Worm (Caenorhabditis elegans) whole organism, mixed stage, embryonic: ENCODE data around the gene F49C5.12.

Experiments used
- bed-3 ChIP-seq: fragments of 200-800 bp; sonication (Bioruptor generic); optimal IDR thresholded peaks from 3 replicates; lab custom pipeline; 2018; ENCODE audit warnings: mild to moderate bottlenecking, missing genetic modification characterization, moderate library complexity, missing compliant biosample characterization
- ceh-39 ChIP-seq: fragments of 150-350 bp; optimal IDR thresholded peaks from 2 replicates; lab custom pipeline; 2014; ENCODE audit warnings: missing biosample characterization, missing genetic modification characterization
- ceh-83 ChIP-seq: fragments of 200-800 bp; sonication (Bioruptor generic); optimal IDR thresholded peaks from 2 replicates; lab custom pipeline; 2018; ENCODE audit warnings: mild to moderate bottlenecking, missing genetic modification characterization, missing compliant biosample characterization
- elt-1 ChIP-seq: sonication (generic microtip); optimal IDR thresholded peaks from 2 replicates; lab custom pipeline; 2017; ENCODE audit warnings: missing genetic modification characterization, mild to moderate bottlenecking, missing compliant biosample characterization, antibody characterized with exemption, moderate library complexity, borderline replicate concordance; ENCODE audit not compliant: insufficient read depth
- elt-3 ChIP-seq: fragments of 150-350 bp; optimal IDR thresholded peaks from 2 replicates; lab custom pipeline; 2014; ENCODE audit warnings: missing biosample characterization, missing genetic modification characterization
- ham-2 ChIP-seq: fragments of 200-800 bp; sonication (Bioruptor generic); optimal IDR thresholded peaks from 2 replicates; lab custom pipeline; 2018; ENCODE audit warnings: mild to moderate bottlenecking, missing genetic modification characterization, missing compliant biosample characterization
- hlh-1 ChIP-seq: fragments of 150-350 bp; optimal IDR thresholded peaks from 2 replicates; lab custom pipeline; 2014; ENCODE audit warnings: missing biosample characterization, missing genetic modification reagents, missing genetic modification characterization
- lin-32 ChIP-seq: fragments of 200-800 bp; sonication (Bioruptor generic); optimal IDR thresholded peaks from 2 replicates; lab custom pipeline; 2018; ENCODE audit warnings: mild to moderate bottlenecking, missing genetic modification characterization, missing compliant biosample characterization
- lsy-2 ChIP-seq: fragments of 150-350 bp; optimal IDR thresholded peaks from 2 replicates; lab custom pipeline; 2014; ENCODE audit warnings: missing biosample characterization, missing genetic modification characterization
- mep-1 ChIP-seq: fragments of 150-350 bp; optimal IDR thresholded peaks from 2 replicates; lab custom pipeline; 2017; ENCODE audit warnings: missing biosample characterization, missing genetic modification reagents, missing genetic modification characterization, inconsistent platforms
- nhr-12 ChIP-seq: fragments of 150-350 bp; optimal IDR thresholded peaks from 2 replicates; lab custom pipeline; 2014; ENCODE audit warnings: missing biosample characterization, missing genetic modification characterization
- nhr-2 ChIP-seq: fragments of 150-350 bp; optimal IDR thresholded peaks from 2 replicates; lab custom pipeline; 2014; ENCODE audit warnings: missing biosample characterization, missing genetic modification characterization
- nhr-237 ChIP-seq: fragments of 150-350 bp; optimal IDR thresholded peaks from 2 replicates; lab custom pipeline; 2014; ENCODE audit warnings: missing biosample characterization, missing genetic modification characterization
- nhr-28 ChIP-seq: fragments of 150-350 bp; optimal IDR thresholded peaks from 2 replicates; lab custom pipeline; 2014; ENCODE audit warnings: missing biosample characterization, missing genetic modification characterization
- nhr-76 ChIP-seq: sonication (generic microtip); optimal IDR thresholded peaks from 2 replicates; lab custom pipeline; 2017; ENCODE audit warnings: missing biosample characterization, missing genetic modification characterization
- sem-2 ChIP-seq: fragments of 200-800 bp; sonication (Bioruptor generic); optimal IDR thresholded peaks from 2 replicates; lab custom pipeline; 2018; ENCODE audit warnings: mild to moderate bottlenecking, missing genetic modification characterization, missing compliant biosample characterization
- snpc-4 ChIP-seq: fragments of 150-350 bp; optimal IDR thresholded peaks from 2 replicates; lab custom pipeline; 2014; ENCODE audit warnings: missing biosample characterization, missing genetic modification characterization
- sptf-1 ChIP-seq: sonication (generic microtip); optimal IDR thresholded peaks from 2 replicates; lab custom pipeline; 2017; ENCODE audit warnings: mild to moderate bottlenecking, missing genetic modification characterization, moderate library complexity, missing compliant biosample characterization
- tbx-8 ChIP-seq: fragments of 200-800 bp; sonication (Bioruptor generic); optimal IDR thresholded peaks from 2 replicates; lab custom pipeline; 2018; ENCODE audit warnings: mild to moderate bottlenecking, missing genetic modification characterization, moderate library complexity, missing compliant biosample characterization
- unc-120 ChIP-seq: sonication (generic microtip); optimal IDR thresholded peaks from 2 replicates; lab custom pipeline; 2017; ENCODE audit warnings: missing genetic modification characterization, missing compliant biosample characterization; ENCODE audit not compliant: poor library complexity, severe bottlenecking
- unc-39 ChIP-seq: fragments of 150-350 bp; optimal IDR thresholded peaks from 2 replicates; lab custom pipeline; 2014; ENCODE audit warnings: missing biosample characterization, missing genetic modification characterization
- zip-8 ChIP-seq: fragments of 150-350 bp; optimal IDR thresholded peaks from 2 replicates; lab custom pipeline; 2014; ENCODE audit warnings: missing biosample characterization, missing genetic modification characterization

The F49C5.12 gene

DNA sequence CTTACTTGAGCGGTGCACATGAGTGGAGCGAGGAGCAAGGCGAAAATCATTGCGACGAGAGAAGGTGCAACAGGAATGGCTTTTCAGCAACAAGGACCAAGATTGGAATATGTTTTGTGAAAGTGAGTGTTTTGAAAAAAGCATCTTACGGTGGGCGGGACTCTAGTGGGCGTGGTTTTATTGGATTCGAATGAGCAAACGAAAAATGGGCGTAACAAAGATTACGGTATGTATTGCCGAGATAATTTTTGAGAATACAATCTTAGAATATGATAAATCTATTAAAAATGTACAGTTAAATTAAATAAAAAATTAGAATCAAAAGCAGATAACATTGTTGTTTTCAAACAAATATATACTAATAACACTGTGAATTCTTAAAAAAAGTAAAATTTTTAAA, at the start of gene F49C5.12:
Gene F49C5.12, minus strand, starts transcription at position 101 of the 400 bp plus-strand sequence.
- TF ChIP-seq mep-1 (tag; lab: Kevin White, UChicago) (no peak), tbx-8 (GFP tag; lab: Kevin White, UChicago) (no peak), lsy-2 (tag; lab: Kevin White, UChicago) (no peak), ceh-83 (GFP tag; lab: Kevin White, UChicago) (no peak), unc-120 (no peak), ham-2 (GFP tag; lab: Kevin White, UChicago) (no peak), elt-3 (no peak), nhr-2 (no peak), lin-32 (GFP tag; lab: Kevin White, UChicago) (no peak), sptf-1 (tag; lab: Kevin White, UChicago) (no peak)
- TF ChIP-seq, all 35 proteins: peak for 0

DNA sequence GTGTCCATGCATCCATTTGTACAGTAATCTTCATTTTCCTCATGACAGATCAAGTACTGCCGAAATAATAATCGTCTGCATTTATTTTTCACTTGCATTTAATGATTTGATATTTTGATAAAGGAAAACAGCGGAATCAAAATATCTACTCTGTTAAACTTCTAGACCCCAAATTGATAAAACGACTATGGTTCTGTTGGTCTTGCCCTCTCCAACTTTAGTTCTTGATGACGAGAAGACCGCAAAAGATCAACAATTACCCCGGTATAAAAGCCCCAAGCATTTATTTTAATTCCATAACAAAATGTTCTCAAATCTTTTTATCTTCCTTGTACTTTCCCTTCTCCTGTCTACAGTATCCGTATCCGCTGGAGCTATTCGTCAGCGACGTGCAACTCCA, 48.5 kb upstream of the F49C5.12 start, which contains the start of gene Y38E10A.9:
Gene Y38E10A.9, plus strand, starts transcription at position 301 of the 400 bp plus-strand sequence.
- TF ChIP-seq nhr-237 (tag; lab: Kevin White, UChicago) (no peak), unc-39 (tag; lab: Kevin White, UChicago) (no peak), bed-3 (no peak), nhr-12 (tag; lab: Kevin White, UChicago) (no peak)

DNA sequence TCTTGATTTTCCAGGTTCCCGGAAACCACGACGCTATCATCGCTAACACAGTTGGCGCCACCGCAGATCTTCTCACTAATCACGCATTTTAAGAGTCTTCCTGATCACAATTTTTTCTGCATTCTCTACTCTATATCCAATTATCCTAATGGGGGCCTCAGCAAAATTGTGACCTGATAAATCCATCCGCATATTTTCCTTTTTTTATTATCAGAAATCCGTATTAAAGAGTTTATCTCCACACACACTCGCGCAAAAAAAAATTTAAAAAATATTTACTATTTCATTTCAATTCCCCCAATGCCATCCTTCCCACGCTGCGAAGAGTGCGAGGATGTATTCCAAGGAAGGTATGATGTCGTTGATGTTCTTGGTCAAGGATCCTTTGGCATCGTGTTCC, 46.8 kb upstream of the F49C5.12 start, which contains the start of gene Y38E10A.8:
Gene Y38E10A.8, plus strand, starts transcription at position 301 of the 400 bp plus-strand sequence.
- TF ChIP-seq sem-2 (GFP tag; lab: Kevin White, UChicago), result no peak
- no peak for TF ChIP-seq sptf-1 (tag; lab: Kevin White, UChicago)
- TF ChIP-seq tbx-8 (GFP tag; lab: Kevin White, UChicago), result no peak
- TF ChIP-seq ceh-39 (tag; lab: Kevin White, UChicago), result no peak
- no peak for TF ChIP-seq nhr-28 (tag; lab: Kevin White, UChicago)
- TF ChIP-seq nhr-237 (tag; lab: Kevin White, UChicago), result no peak
- TF ChIP-seq snpc-4 (tag; lab: Kevin White, UChicago), result no peak
- TF ChIP-seq hlh-1, result no peak

DNA sequence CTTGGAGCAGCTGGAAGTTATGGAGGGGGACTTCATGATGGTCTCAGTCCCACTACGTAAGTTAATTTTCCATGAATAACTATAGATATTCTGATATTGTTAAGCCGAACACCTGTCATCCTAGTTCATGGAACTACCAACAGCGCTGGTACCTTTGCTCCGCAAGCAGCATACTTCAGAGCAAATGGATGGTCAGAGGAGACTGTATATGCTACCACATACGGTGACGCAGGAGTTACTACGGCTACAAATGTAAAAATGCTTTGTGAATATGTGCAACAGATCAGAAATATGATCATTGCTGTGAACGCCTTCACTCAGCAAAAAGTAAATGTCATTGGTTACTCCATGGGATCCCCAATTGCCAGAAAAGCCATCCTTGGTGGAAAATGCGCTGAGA, 46.0 kb upstream of the F49C5.12 start:
- TF ChIP-seq ham-2 (GFP tag; lab: Kevin White, UChicago) (no peak), nhr-76 (tag; lab: Kevin White, UChicago) (no peak), nhr-12 (tag; lab: Kevin White, UChicago) (no peak), elt-3 (no peak)
- TF ChIP-seq, all 35 proteins: peak for 0

DNA sequence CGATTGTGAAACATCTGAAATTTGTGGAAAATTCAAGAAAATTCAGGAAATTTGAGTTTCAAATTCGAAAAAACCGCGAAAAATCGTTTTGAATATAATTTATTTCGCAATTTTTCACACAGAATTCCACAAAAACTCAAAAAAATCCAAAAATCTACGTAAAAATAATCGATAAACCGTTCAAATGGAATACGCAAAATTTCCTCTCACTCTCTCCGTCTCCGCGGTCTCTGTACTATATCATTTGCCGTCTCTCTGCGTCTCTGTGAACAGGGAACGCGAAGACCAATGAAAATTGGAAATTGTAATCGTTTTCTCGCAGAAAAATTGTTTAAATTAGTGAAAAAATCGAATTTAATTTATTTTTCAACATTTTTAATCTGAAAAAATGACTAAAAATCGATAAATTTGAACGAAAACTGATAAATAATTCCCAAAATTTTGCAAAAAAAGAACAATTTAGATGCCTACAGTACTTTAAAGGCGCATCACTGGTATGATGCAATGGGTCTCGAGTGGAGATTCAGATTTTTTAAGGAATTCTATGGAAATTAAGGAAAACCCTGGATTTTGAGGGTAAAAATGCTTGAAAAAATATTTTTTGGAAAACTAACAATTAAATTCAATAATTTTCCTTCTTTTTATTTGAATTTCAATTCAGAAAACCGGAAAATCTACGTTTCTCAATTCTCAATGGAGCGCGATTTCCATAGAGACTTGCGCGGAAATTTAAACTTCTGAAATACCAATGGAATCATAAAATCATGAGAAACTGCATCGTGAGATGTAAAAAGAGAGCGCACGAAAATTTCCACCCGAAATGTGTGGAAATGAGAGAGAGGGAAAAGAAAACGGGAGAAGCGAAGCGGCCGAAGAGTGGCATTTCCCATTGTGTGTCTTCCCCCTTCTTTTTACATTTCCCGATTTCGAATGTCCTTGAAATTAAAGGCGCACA, 43.8 kb upstream of the F49C5.12 start, which contains the start of the genes ceh-100 and lips-15:
Gene ceh-100, minus strand, starts transcription at position 14 of the 955 bp plus-strand sequence.
Gene lips-15, plus strand, starts transcription at position 720 of the 955 bp plus-strand sequence.
- TF ChIP-seq unc-120 (peak; percentile 5), nhr-28 (tag; lab: Kevin White, UChicago) (no peak), lsy-2 (tag; lab: Kevin White, UChicago) (peak; percentile 24), mep-1 (tag; lab: Kevin White, UChicago) (peak; percentile 61), nhr-2 (no peak), ceh-39 (tag; lab: Kevin White, UChicago) (peak; percentile 10)

DNA sequence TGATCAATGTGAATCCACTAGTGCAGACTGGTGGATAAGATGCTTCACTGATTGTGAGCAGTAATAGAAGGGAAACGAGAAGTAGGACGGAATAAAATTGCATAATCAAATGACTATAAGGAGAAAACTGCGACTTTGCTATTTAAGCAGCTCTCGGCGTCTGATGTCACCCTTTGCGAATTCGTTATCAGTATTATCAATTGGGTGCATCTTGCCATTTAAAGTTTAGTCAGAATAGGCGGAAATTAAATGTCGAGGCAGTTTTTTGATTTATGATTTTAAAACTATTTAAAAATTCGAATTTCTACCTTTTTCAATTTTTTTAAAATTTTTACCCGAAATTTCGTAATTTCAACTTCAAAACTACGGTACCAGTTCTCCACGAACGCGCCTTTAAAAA, 20.8 kb upstream of the F49C5.12 start, which contains the start of gene clec-4:
Gene clec-4, minus strand, starts transcription at position 162 of the 400 bp plus-strand sequence.
- TF ChIP-seq elt-1, result no peak
- no peak for TF ChIP-seq nhr-12 (tag; lab: Kevin White, UChicago)

DNA sequence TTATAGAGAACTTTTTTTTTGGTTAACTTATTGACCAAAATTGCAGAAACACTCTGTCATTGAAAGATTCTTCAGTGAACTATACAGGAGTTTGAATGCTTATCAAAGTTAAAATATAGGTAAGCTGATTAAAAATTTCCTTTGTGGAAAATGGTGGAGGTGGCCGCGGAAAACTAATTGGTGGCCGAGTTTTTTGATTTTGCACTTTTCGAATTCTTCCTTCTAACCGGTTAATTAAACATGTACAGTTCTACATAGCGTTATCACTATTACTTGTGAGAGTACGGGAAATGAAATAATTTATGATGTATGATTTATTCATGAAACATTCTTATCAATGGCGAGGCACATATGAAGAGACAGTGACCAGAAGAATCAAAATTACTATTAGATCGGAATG, 17.6 kb upstream of the F49C5.12 start, which contains the start of gene clec-8:
Gene clec-8, minus strand, starts transcription at position 308 of the 400 bp plus-strand sequence.
- TF ChIP-seq lin-32 (GFP tag; lab: Kevin White, UChicago) (no peak), sptf-1 (tag; lab: Kevin White, UChicago) (no peak), zip-8 (tag; lab: Kevin White, UChicago) (no peak), tbx-8 (GFP tag; lab: Kevin White, UChicago) (no peak), bed-3 (no peak)
